Worm (Caenorhabditis elegans): Measurements from ENCODE around the gene phf-34.

phf-34 gene

DNA sequence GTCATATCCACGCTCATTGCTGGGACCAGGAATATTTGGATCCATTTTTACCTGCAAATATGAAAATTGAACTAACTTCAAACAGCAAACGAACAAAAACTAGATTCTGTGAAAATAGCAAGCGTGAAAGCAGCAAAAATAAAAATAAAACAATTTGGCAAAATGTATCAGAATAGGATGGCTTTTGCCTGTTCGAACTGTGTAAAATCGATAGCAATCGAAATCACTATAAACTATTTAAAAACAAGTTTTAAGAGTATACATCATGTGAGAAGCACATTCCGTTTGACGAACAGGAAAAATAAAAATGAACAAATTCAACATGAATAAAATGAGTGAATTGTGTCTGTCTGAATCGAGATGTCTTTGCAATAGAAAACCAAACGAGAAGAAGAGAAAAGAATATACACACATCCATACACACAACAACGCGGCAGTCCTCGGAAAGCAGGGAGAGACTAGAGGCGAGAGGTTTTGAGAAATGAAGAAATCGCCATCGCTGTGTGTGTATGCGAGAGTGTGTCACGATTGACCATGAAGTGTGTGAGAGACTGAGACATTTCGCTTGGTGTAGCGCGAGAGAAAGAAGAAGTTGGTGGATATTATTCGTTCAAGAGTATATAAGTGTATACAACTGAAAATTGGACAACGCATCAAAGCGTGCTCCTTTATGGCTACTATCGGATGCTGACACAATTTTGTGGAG, at the start of gene phf-34:
phf-34 (minus strand) TSS at position 51 of the 706 bp plus-strand sequence.
- no peak for TF ChIP-seq madf-3 (GFP tag; IDR thresholded peaks at IDR 0.05)
- TF ChIP-seq ZK185.1 (tag; optimal IDR thresholded peaks at IDR 0.05; ENCODE audit: poor library complexity, severe bottlenecking): peak; percentile 32
- TF ChIP-seq chd-7 (tag; optimal IDR thresholded peaks at IDR 0.05): no peak
- TF ChIP-seq B0035.1 (tag; optimal IDR thresholded peaks at IDR 0.05): no peak
- 0 out of 2 replicates have a peak, but pooled peaks have one; percentile 6 for TF ChIP-seq hsf-1 (GFP tag; IDR thresholded peaks at IDR 0.05)
- TF ChIP-seq T26A5.8 (tag; optimal IDR thresholded peaks at IDR 0.05): no peak
- no peak for TF ChIP-seq zim-3 (tag; optimal IDR thresholded peaks at IDR 0.05)
- no peak for TF ChIP-seq lir-1 (GFP tag; conservative IDR thresholded peaks at IDR 0.05)
- no peak for TF ChIP-seq ztf-25 (GFP tag; IDR thresholded peaks at IDR 0.05)
- TF ChIP-seq F57C9.4 (tag; optimal IDR thresholded peaks at IDR 0.05): no peak
- TF ChIP-seq lin-40 (tag; optimal IDR thresholded peaks at IDR 0.05): peak; percentile 24
- no peak for TF ChIP-seq nhr-179 (tag; optimal IDR thresholded peaks at IDR 0.05)
- TF ChIP-seq athp-1 (tag; optimal IDR thresholded peaks at IDR 0.05): no peak
- no peak for TF ChIP-seq ceh-79 (tag; optimal IDR thresholded peaks at IDR 0.05)
- TF ChIP-seq akir-1 (GFP tag; optimal IDR thresholded peaks at IDR 0.05): no peak
- no peak for TF ChIP-seq hlh-12 (tag; optimal IDR thresholded peaks at IDR 0.05)
- no peak for TF ChIP-seq tbp1 (GFP tag; optimal IDR thresholded peaks at IDR 0.05)
- no peak for TF ChIP-seq bed-2 (GFP tag; IDR thresholded peaks at IDR 0.05)
- TF ChIP-seq egl-18 (GFP tag; IDR thresholded peaks at IDR 0.05): 0 out of 2 replicates have a peak, but pooled peaks have one; percentile 22
- no peak for TF ChIP-seq nfyb-1 (GFP tag; IDR thresholded peaks at IDR 0.05)
- TF ChIP-seq lin-35 (GFP tag; optimal IDR thresholded peaks at IDR 0.05): no peak
- TF ChIP-seq let-607 (tag; optimal IDR thresholded peaks at IDR 0.05): no peak
- TF ChIP-seq ztf-26 (tag; optimal IDR thresholded peaks at IDR 0.05): no peak
- no peak for TF ChIP-seq ztf-22 (GFP tag; optimal IDR thresholded peaks at IDR 0.05)
- TF ChIP-seq B0019.2 (GFP tag; conservative IDR thresholded peaks at IDR 0.05): no peak
- no peak for TF ChIP-seq B0261.1 (tag; optimal IDR thresholded peaks at IDR 0.05)
- no peak for TF ChIP-seq atf-7 (tag; optimal IDR thresholded peaks at IDR 0.05)
- TF ChIP-seq efl-1 (GFP tag; optimal IDR thresholded peaks at IDR 0.05): no peak
- TF ChIP-seq aptf-3 (GFP tag; IDR thresholded peaks at IDR 0.05): no peak
- no peak for TF ChIP-seq nhr-120 (GFP tag; IDR thresholded peaks at IDR 0.05)
- TF ChIP-seq K12H6.12 (tag; optimal IDR thresholded peaks at IDR 0.05): no peak

DNA sequence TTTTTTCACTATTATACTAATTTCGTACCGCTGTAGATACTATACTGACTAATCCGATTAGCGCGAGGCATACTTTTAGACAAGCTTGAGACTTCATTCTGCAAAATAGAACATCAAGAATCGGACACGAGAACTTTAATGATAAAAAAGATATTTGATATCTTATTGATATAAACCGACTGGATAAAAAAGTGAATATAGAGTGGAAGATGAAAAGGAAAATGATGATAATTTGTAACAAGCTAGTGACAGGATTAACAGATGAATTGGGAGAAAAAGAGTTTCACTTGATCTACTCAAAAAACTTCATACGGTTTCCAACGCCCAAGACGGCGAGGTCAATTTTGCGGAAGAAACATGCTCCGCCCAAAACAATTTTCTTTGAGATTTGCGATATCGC, 49.7 kb upstream of the phf-34 start, which contains the start of gene nas-37:
nas-37 (minus strand) TSS at position 101 of the 400 bp plus-strand sequence.
- TF ChIP-seq attf-5 (GFP tag; optimal IDR thresholded peaks at IDR 0.05): no peak
- TF ChIP-seq Y53G8AR.9 (GFP tag; conservative IDR thresholded peaks at IDR 0.05): no peak
- TF ChIP-seq snpc-4 (GFP tag; optimal IDR thresholded peaks at IDR 0.05): no peak
- no peak for TF ChIP-seq snpc-4 (tag; optimal IDR thresholded peaks at IDR 0.05)

DNA sequence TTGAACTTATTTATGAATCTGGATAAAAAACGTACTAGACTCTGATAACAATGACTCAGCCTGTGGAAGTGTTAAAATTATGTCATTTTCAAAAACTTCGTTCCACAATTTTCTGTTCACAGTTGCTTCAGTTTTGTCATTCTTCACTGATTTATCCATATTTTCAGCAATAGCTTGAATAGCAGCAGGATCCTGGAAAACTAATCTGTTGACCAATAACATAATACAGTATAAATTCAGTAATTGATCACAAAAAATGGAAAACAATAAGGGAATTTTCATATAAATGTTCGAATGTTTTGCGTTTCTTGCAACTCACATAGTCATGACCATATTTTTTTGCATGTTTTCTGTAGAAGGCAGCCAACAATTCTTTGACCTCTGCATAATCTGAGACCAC, 49.3 kb upstream of the phf-34 start:
- no peak for TF ChIP-seq unc-62 (GFP tag; optimal IDR thresholded peaks at IDR 0.05)
- no peak for TF ChIP-seq nfyb-1 (GFP tag; IDR thresholded peaks at IDR 0.05)
